Fruit fly (Drosophila melanogaster) whole organism, prepupa: ENCODE data around the gene CG33111.

Source experiments
- Blimp-1 ChIP-seq: fragments of 200-800 bp; sonication (Bioruptor generic); optimal IDR thresholded peaks from 3 replicates; lab custom pipeline; 2017; ENCODE audit warnings: missing biosample characterization, missing genetic modification characterization, mild to moderate bottlenecking, moderate library complexity, missing genetic modification reagents
- CG16779 ChIP-seq: fragments of 200-800 bp; sonication (Bioruptor generic); optimal IDR thresholded peaks from 3 replicates; lab custom pipeline; 2017; ENCODE audit warnings: missing biosample characterization, mild to moderate bottlenecking, missing genetic modification characterization
- CG31627 ChIP-seq: fragments of 200-800 bp; sonication (Bioruptor generic); optimal IDR thresholded peaks from 3 replicates; lab custom pipeline; 2016; ENCODE audit warnings: missing biosample characterization, missing genetic modification characterization
- Ets21C ChIP-seq: fragments of 200-800 bp; sonication (Bioruptor generic); optimal IDR thresholded peaks from 3 replicates; lab custom pipeline; 2016; ENCODE audit warnings: missing biosample characterization, missing genetic modification characterization
- Ets96B ChIP-seq: fragments of 200-800 bp; optimal IDR thresholded peaks from 2 replicates; lab custom pipeline; 2019; ENCODE audit warnings: missing biosample characterization, mild to moderate bottlenecking, missing genetic modification characterization, moderate library complexity
- Smox ChIP-seq: fragments of 200-800 bp; sonication (Bioruptor generic); optimal IDR thresholded peaks from 3 replicates; lab custom pipeline; 2016; ENCODE audit warnings: missing biosample characterization, missing genetic modification characterization
- Sox14 ChIP-seq: fragments of 200-800 bp; sonication (Bioruptor generic); optimal IDR thresholded peaks from 3 replicates; lab custom pipeline; 2016; ENCODE audit warnings: missing biosample characterization, missing genetic modification characterization
- fd59A ChIP-seq: fragments of 200-800 bp; sonication (Bioruptor generic); optimal IDR thresholded peaks from 2 replicates; lab custom pipeline; 2017; ENCODE audit warnings: missing biosample characterization, mild to moderate bottlenecking, missing genetic modification characterization, missing genetic modification reagents

DNA sequence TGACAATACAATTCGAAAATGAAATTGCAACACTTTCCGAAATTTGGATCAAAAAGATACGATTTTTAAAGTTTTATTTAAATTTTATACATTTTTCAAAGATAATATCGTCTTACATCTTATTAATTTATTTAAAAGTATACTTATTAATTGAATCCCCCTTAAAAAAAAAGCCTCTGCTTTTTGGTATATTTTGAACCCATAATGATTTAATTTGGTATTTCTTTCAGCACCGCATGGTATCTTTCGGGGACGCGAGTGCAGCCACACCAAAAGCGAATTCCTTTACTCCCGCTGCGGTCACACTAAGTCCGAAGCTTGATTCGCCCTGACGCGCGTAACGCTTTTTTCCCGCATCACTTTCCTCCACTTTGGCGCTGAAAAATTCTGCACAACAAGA lies 1.3 kb upstream of the CG33111 start:
- TF ChIP-seq Blimp-1 (no peak), CG16779 (tag; lab: Kevin White, UChicago) (no peak), Sox14 (no peak), Ets21C (GFP tag; lab: Kevin White, UChicago) (no peak), Smox (GFP tag; lab: Kevin White, UChicago) (no peak), fd59A (GFP tag; lab: Kevin White, UChicago) (no peak), CG31627 (no peak), Ets96B (no peak)
